Worm (Caenorhabditis elegans): ENCODE results near the gene best-6.

- TF ChIP-seq nhr-237 (tag; optimal IDR thresholded peaks at IDR 0.05) (no peak), mep-1 (tag; optimal IDR thresholded peaks at IDR 0.05) (no peak), M03D4.4 (tag; optimal IDR thresholded peaks at IDR 0.05) (no peak), unc-39 (tag; optimal IDR thresholded peaks at IDR 0.05) (no peak), nhr-76 (tag; optimal IDR thresholded peaks at IDR 0.05) (no peak), unc-62 (GFP tag; optimal IDR thresholded peaks at IDR 0.05) (no peak), nhr-28 (tag; optimal IDR thresholded peaks at IDR 0.05) (no peak), ces-1 (GFP tag; optimal IDR thresholded peaks at IDR 0.05) (no peak), bed-3 (GFP tag; optimal IDR thresholded peaks at IDR 0.05) (no peak), drap-1 (GFP tag; optimal IDR thresholded peaks at IDR 0.05) (no peak), snpc-4 (tag; optimal IDR thresholded peaks at IDR 0.05) (no peak)
Observed at ce11 chrIV:4977176-4977693, 51.6 kb downstream of the best-6 start, which contains the start of gene E03H12.5.
